Fruit fly (Drosophila melanogaster): ENCODE measurements around the gene CG13786.

Gene CG13786

dm6 chr2L:7219650-7220267 is 33.0 kb downstream of the CG13786 start, which contains the start of gene CG13784 (continued):
- TF ChIP-seq dati (GFP tag; IDR thresholded peaks at IDR 0.05) (no peak), CG10274 (GFP tag; optimal IDR thresholded peaks at IDR 0.05) (no peak), exex (tag; optimal IDR thresholded peaks at IDR 0.05) (no peak), sima (GFP tag; optimal IDR thresholded peaks at IDR 0.05) (no peak), CG4328 (GFP tag; optimal IDR thresholded peaks at IDR 0.05) (no peak), Drgx (GFP tag; IDR thresholded peaks at IDR 0.05) (peak; percentile 45; the same call in 1 of the 2 replicates), CG10366 (GFP tag; IDR thresholded peaks at IDR 0.05) (no peak), Spps (tag; optimal IDR thresholded peaks at IDR 0.05) (no peak), Pdp1 (GFP tag; optimal IDR thresholded peaks at IDR 0.05) (peak in 1 of 2 experiments; percentile 66), CG10431 (GFP tag; optimal IDR thresholded peaks at IDR 0.05) (no peak), knrl (GFP tag; IDR thresholded peaks at IDR 0.05; ENCODE audit: partially characterized antibody) (peak; percentile 59), B-H1 (GFP tag; IDR thresholded peaks at IDR 0.05) (no peak), MBD-R2 (GFP tag; IDR thresholded peaks at IDR 0.05) (peak; percentile 48), Med (GFP tag) (peak; percentile 91), D (optimal IDR thresholded peaks at IDR 0.05) (no peak), D (GFP tag; optimal IDR thresholded peaks at IDR 0.05) (no peak), sr (GFP tag; IDR thresholded peaks at IDR 0.05) (no peak), CG12104 (GFP tag; optimal IDR thresholded peaks at IDR 0.05) (no peak), oc (tag; optimal IDR thresholded peaks at IDR 0.05) (peak; percentile 25), CG13894 (tag; optimal IDR thresholded peaks at IDR 0.05) (peak; percentile 76), CG12299 (tag; optimal IDR thresholded peaks at IDR 0.05) (peak; percentile 45), Dek (tag; optimal IDR thresholded peaks at IDR 0.05) (peak; percentile 69), ato (GFP tag; IDR thresholded peaks at IDR 0.05; ENCODE audit: partially characterized antibody) (no peak), CG5245 (GFP tag; optimal IDR thresholded peaks at IDR 0.05) (no peak), CG5953 (GFP tag; IDR thresholded peaks at IDR 0.05) (no peak), sqz (GFP tag; optimal IDR thresholded peaks at IDR 0.05) (peak; percentile 63), dimm (GFP tag; IDR thresholded peaks at IDR 0.05) (no peak), ttk (GFP tag; IDR thresholded peaks at IDR 0.05) (no peak), BEAF-32 (GFP tag; optimal IDR thresholded peaks at IDR 0.05) (peak; percentile 78), CoRest (tag; optimal IDR thresholded peaks at IDR 0.05) (peak; percentile 61), CG18011 (GFP tag; optimal IDR thresholded peaks at IDR 0.05) (peak; percentile 0), Nf-YB (GFP tag; optimal IDR thresholded peaks at IDR 0.05) (no peak), CG11695 (GFP tag; IDR thresholded peaks at IDR 0.05) (peak; percentile 23; the same call in 1 of the 3 replicates), Dad (GFP tag; optimal IDR thresholded peaks at IDR 0.05) (peak; percentile 21), CG6175 (GFP tag; IDR thresholded peaks at IDR 0.05) (no peak; the same call in 2 of the 3 replicates), gcm (GFP tag; optimal IDR thresholded peaks at IDR 0.05) (peak; percentile 31), CG15011 (GFP tag; optimal IDR thresholded peaks at IDR 0.05) (no peak), CG10267 (tag; optimal IDR thresholded peaks at IDR 0.05) (peak; percentile 67), dysf (GFP tag; IDR thresholded peaks at IDR 0.05) (no peak), CG9609 (GFP tag; optimal IDR thresholded peaks at IDR 0.05) (no peak), CG12071 (GFP tag; optimal IDR thresholded peaks at IDR 0.05) (peak; percentile 27), Blimp-1 (GFP tag; optimal IDR thresholded peaks at IDR 0.05) (peak; percentile 36), CG17186 (GFP tag; optimal IDR thresholded peaks at IDR 0.05) (peak; percentile 23), cad (GFP tag; optimal IDR thresholded peaks at IDR 0.05) (no peak), Deaf1 (tag; optimal IDR thresholded peaks at IDR 0.05) (no peak), CG15696 (tag; optimal IDR thresholded peaks at IDR 0.05) (peak; percentile 21), Oaz (GFP tag; IDR thresholded peaks at IDR 0.05) (no peak), toy (GFP tag; IDR thresholded peaks at IDR 0.05) (no peak), CG14860 (GFP tag; IDR thresholded peaks at IDR 0.05; ENCODE audit: partially characterized antibody) (no peak), ab (GFP tag; optimal IDR thresholded peaks at IDR 0.05) (no peak)
